Worm (Caenorhabditis elegans) whole organism, L3 larva: ENCODE measurements around the gene srx-114.
A peak's percentile ranks its signal among the peaks of the same experiment; 100 is the strongest.

Experiments used
- R02D3.7 ChIP-seq: fragments of 150-350 bp; optimal IDR thresholded peaks from 2 replicates; lab custom pipeline; 2014; ENCODE audit warnings: missing biosample characterization, missing genetic modification characterization
- aly-2 ChIP-seq: fragments of 150-350 bp; optimal IDR thresholded peaks from 2 replicates; lab custom pipeline; 2014; ENCODE audit warnings: missing biosample characterization, missing genetic modification characterization
- ama-1 ChIP-seq: fragments of 150-350 bp; optimal IDR thresholded peaks from 2 replicates; lab custom pipeline; 2018
- ceh-16 ChIP-seq: sonication (generic microtip); optimal IDR thresholded peaks from 2 replicates; lab custom pipeline; 2017; ENCODE audit warnings: missing biosample characterization, missing genetic modification characterization
- ceh-28 ChIP-seq: fragments of 150-350 bp; optimal IDR thresholded peaks from 2 replicates; lab custom pipeline; 2014; ENCODE audit warnings: missing biosample characterization, missing genetic modification reagents, missing genetic modification characterization
- ceh-82 ChIP-seq: fragments of 150-350 bp; optimal IDR thresholded peaks from 2 replicates; lab custom pipeline; 2014; ENCODE audit warnings: missing biosample characterization, missing genetic modification characterization
- daf-12 ChIP-seq: fragments of 150-350 bp; optimal IDR thresholded peaks from 2 replicates; lab custom pipeline; 2014; ENCODE audit warnings: missing biosample characterization, missing genetic modification reagents, missing genetic modification characterization
- elt-2 ChIP-seq: sonication (generic microtip); optimal IDR thresholded peaks from 2 replicates; lab custom pipeline; 2016; ENCODE audit warnings: missing genetic modification reagents, mild to moderate bottlenecking, missing genetic modification characterization, missing compliant biosample characterization
- elt-3 ChIP-seq, 3 experiments: fragments of 150-350 bp in 1 of 3; sonication (generic microtip) in 2 of 3; optimal IDR thresholded peaks; 2 replicates in 2 of 3; 4 replicates in 1 of 3; lab custom pipeline; 2014 to 2017; ENCODE audit warnings: missing biosample characterization in 3 of 3, missing genetic modification characterization in 3 of 3
- fos-1 ChIP-seq: fragments of 150-350 bp; optimal IDR thresholded peaks from 2 replicates; lab custom pipeline; 2014; ENCODE audit warnings: missing biosample characterization, missing genetic modification characterization
- hmg-11 ChIP-seq: sonication (generic microtip); optimal IDR thresholded peaks from 2 replicates; lab custom pipeline; 2016; ENCODE audit warnings: missing genetic modification characterization, missing compliant biosample characterization
- lin-15B ChIP-seq: fragments of 150-350 bp; optimal IDR thresholded peaks from 2 replicates; lab custom pipeline; 2014; ENCODE audit warnings: missing biosample characterization, missing genetic modification characterization
- lin-39 ChIP-seq: fragments of 150-350 bp; optimal IDR thresholded peaks from 2 replicates; lab custom pipeline; 2018; ENCODE audit warnings: missing biosample characterization, missing genetic modification reagents, missing genetic modification characterization
- mdl-1 ChIP-seq: fragments of 150-350 bp; optimal IDR thresholded peaks from 2 replicates; lab custom pipeline; 2014; ENCODE audit warnings: missing biosample characterization, missing genetic modification characterization
- mml-1 ChIP-seq: fragments of 150-350 bp; sonication (generic microtip); optimal IDR thresholded peaks from 3 replicates; lab custom pipeline; 2014; ENCODE audit warnings: missing biosample characterization, missing genetic modification characterization
- nfya-1 ChIP-seq: sonication (generic microtip); optimal IDR thresholded peaks from 2 replicates; lab custom pipeline; 2017; ENCODE audit warnings: missing genetic modification characterization, mild to moderate bottlenecking, missing compliant biosample characterization, antibody characterized with exemption, moderate library complexity; ENCODE audit not compliant: insufficient read depth
- nhr-12 ChIP-seq: fragments of 150-350 bp; optimal IDR thresholded peaks from 2 replicates; lab custom pipeline; 2014; ENCODE audit warnings: missing biosample characterization, missing genetic modification characterization
- nhr-23 ChIP-seq: fragments of 150-350 bp; optimal IDR thresholded peaks from 2 replicates; lab custom pipeline; 2014; ENCODE audit warnings: missing biosample characterization, missing genetic modification reagents, missing genetic modification characterization
- nhr-25 ChIP-seq: sonication (generic microtip); optimal IDR thresholded peaks from 2 replicates; lab custom pipeline; 2017; ENCODE audit warnings: missing biosample characterization, missing genetic modification characterization
- nhr-28 ChIP-seq: fragments of 150-350 bp; optimal IDR thresholded peaks from 2 replicates; lab custom pipeline; 2014; ENCODE audit warnings: missing biosample characterization, missing genetic modification characterization
- nhr-43 ChIP-seq: sonication (generic microtip); optimal IDR thresholded peaks from 2 replicates; lab custom pipeline; 2016; ENCODE audit warnings: mild to moderate bottlenecking, missing genetic modification characterization, missing compliant biosample characterization; ENCODE audit not compliant: poor library complexity, severe bottlenecking
- nhr-67 ChIP-seq: fragments of 150-350 bp; optimal IDR thresholded peaks from 2 replicates; lab custom pipeline; 2014; ENCODE audit warnings: missing biosample characterization, missing genetic modification characterization
- nhr-77 ChIP-seq: fragments of 150-350 bp; optimal IDR thresholded peaks from 2 replicates; lab custom pipeline; 2014; ENCODE audit warnings: missing biosample characterization, missing genetic modification characterization
- pha-4 ChIP-seq: fragments of 150-350 bp; optimal IDR thresholded peaks from 2 replicates; lab custom pipeline; 2014; ENCODE audit warnings: missing biosample characterization, missing genetic modification reagents, missing genetic modification characterization
- sea-2 ChIP-seq: fragments of 150-350 bp; sonication (generic microtip); optimal IDR thresholded peaks from 4 replicates; lab custom pipeline; 2014; ENCODE audit warnings: missing biosample characterization, missing genetic modification reagents, missing genetic modification characterization
- skn-1 ChIP-seq: fragments of 150-350 bp; optimal IDR thresholded peaks from 2 replicates; lab custom pipeline; 2014; ENCODE audit warnings: missing biosample characterization, missing genetic modification characterization
- snpc-4 ChIP-seq: fragments of 150-350 bp; optimal IDR thresholded peaks from 2 replicates; lab custom pipeline; 2014; ENCODE audit warnings: missing biosample characterization, missing genetic modification characterization
- tbx-2 ChIP-seq: sonication (generic microtip); optimal IDR thresholded peaks from 2 replicates; lab custom pipeline; 2016; ENCODE audit warnings: mild to moderate bottlenecking, missing genetic modification characterization, missing compliant biosample characterization
- unc-62 ChIP-seq: fragments of 150-350 bp; sonication (generic microtip); optimal IDR thresholded peaks from 4 replicates; lab custom pipeline; 2014; ENCODE audit warnings: missing biosample characterization, missing genetic modification reagents, missing genetic modification characterization
- ztf-11 ChIP-seq: fragments of 150-350 bp; optimal IDR thresholded peaks from 2 replicates; lab custom pipeline; 2014; ENCODE audit warnings: missing biosample characterization, missing genetic modification characterization
- ztf-4 ChIP-seq: fragments of 150-350 bp; optimal IDR thresholded peaks from 2 replicates; lab custom pipeline; 2014; ENCODE audit warnings: missing biosample characterization, missing genetic modification characterization

Gene srx-114

DNA sequence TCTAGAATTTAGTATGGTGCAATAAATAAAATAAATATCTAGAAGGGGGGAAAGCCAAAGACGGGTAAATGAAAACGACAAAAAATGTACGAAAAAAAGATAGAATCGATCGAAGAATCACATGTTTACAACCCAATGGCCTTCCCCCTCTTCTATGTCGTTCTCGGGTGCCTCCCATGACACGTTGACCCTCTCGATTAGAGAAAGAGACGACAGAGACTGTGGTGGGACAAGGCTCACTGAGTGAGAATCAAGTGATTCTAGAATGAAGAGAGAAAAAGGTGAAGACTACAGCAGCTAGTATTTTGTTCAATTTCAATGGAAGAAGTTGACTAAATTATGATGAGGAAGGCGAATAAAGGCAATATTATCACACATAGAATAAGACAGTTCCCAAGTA lies 6.9 kb downstream of the srx-114 start (continued):
- TF ChIP-seq ceh-82 (tag; lab: Kevin White, UChicago) = no peak
- TF ChIP-seq skn-1 (tag; lab: Kevin White, UChicago) = no peak
- TF ChIP-seq pha-4 (tag; lab: Kevin White, UChicago) = peak; percentile 85
- TF ChIP-seq daf-12 (tag; lab: Kevin White, UChicago) = no peak
- TF ChIP-seq unc-62 (GFP tag; lab: Kevin White, UChicago) = no peak

ce11 chrII:5425633-5426032 lies 7.3 kb downstream of the srx-114 start, which contains the start of gene F07F6.8:
F07F6.8 (minus strand) TSS chrII:5425733.
- TF ChIP-seq ceh-16 (tag; lab: Kevin White, UChicago) = no peak
- TF ChIP-seq lin-39 (tag; lab: Kevin White, UChicago) = no peak
- TF ChIP-seq mdl-1 = no peak
- TF ChIP-seq elt-3 (tag; optimal IDR thresholded peaks at IDR 0.05; lab: Kevin White, UChicago) = no peak
- TF ChIP-seq skn-1 (tag; lab: Kevin White, UChicago) = no peak
- TF ChIP-seq aly-2 (tag; lab: Kevin White, UChicago) = no peak
- TF ChIP-seq hmg-11 (tag; lab: Kevin White, UChicago) = no peak
- TF ChIP-seq lin-15B (tag; lab: Kevin White, UChicago) = no peak
- no peak for TF ChIP-seq tbx-2 (tag; lab: Kevin White, UChicago)
- no peak for TF ChIP-seq sea-2 (GFP tag; lab: Kevin White, UChicago)

DNA sequence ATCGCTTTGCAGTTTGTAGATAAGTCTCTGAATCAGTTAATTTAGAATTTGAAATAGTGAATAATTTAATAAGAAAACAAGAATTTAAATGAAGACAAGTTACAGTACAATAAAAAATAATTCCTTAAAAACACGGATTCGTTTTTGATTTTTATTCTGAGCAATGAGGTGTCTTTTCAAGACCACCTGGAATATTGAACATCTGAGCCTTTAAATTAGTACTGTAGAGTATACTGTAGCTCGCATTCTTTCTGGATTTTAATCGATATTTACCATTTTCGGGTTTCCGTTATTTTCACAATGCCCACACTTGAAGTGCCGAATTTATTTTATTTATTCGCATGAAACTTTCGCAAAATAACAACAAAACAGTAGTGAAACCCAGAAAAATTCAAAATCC lies 9.1 kb downstream of the srx-114 start, which contains the start of gene F07F6.7:
Gene F07F6.7 (minus strand): TSS at position 27 of the 400 bp plus-strand sequence.
- TF ChIP-seq elt-2 (peak; percentile 6), fos-1 (tag; lab: Kevin White, UChicago) (no peak)

DNA sequence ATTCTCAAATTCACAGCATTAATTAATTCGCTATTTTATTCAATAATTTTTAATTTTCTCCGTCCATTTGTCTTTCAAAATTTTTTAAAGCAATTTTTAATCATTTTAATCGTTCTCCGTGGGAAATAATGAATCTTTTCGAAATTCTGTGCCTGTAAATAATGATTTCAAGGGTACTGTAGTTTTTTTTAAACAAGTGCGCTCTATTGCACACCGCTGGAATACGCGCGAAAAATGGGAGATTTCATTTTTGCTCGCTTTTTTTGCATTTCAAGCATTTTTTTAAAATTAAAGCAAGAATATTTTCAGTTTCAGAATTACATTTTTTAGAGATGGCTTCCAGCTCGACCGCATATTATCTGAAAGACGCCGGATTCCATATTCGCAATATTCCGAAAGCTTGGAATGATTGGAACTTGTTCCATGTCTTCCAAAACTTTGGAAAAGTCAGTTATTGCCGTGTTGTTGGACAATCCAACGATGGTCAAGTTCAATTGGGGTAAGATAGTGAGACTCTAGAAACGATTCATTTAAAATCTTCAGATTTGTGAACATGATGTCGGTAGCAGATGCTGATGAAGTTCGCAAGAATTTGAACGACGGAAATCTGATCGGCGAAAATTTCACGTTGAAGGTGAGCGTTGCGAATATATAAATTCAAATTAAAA lies 11.9 kb downstream of the srx-114 start, which contains the start of gene tofu-6:
Gene tofu-6 (plus strand): TSS at position 302 of the 668 bp plus-strand sequence.
- peak; percentile 13 for TF ChIP-seq nhr-25 (tag; lab: Kevin White, UChicago)
- TF ChIP-seq nhr-28 (tag; lab: Kevin White, UChicago) = no peak
- TF ChIP-seq lin-15B (tag; lab: Kevin White, UChicago) = no peak
- peak; percentile 71 for TF ChIP-seq pha-4 (tag; lab: Kevin White, UChicago)
- peak; percentile 45 for TF ChIP-seq nfya-1 (tag; lab: Kevin White, UChicago)
- no peak for TF ChIP-seq ztf-4
- TF ChIP-seq snpc-4 = no peak

DNA sequence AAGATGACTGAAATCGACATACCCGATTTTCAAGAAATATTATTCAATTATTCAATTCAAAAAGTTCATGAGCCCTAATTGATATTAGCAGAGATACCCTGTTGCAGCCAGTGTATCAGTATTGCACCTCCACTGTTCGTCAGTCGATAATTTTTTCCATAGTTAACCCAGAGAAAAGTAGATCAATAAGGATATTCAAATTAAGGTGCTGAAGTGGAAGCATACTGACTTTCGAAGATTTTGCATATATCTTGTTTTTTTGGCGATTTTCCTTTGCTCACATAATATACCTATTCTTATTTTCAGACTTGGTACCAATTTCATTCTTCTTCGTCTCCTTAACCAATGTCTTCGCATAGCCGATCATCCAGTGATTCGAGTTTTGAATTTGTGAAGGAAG lies 14.0 kb downstream of the srx-114 start, which contains the start of gene EEED8.15:
Gene EEED8.15 (plus strand): TSS at position 301 of the 400 bp plus-strand sequence.
- TF ChIP-seq daf-12 (tag; lab: Kevin White, UChicago) (no peak), ztf-11 (tag; lab: Kevin White, UChicago) (no peak), nhr-43 (tag; lab: Kevin White, UChicago) (no peak), nfya-1 (tag; lab: Kevin White, UChicago) (no peak), nhr-23 (tag; lab: Kevin White, UChicago) (no peak), snpc-4 (no peak), mml-1 (tag; lab: Kevin White, UChicago) (no peak), nhr-67 (no peak)

- TF ChIP-seq ztf-4 (no peak), R02D3.7 (tag; lab: Kevin White, UChicago) (no peak), nhr-77 (tag; lab: Kevin White, UChicago) (no peak), mml-1 (tag; lab: Kevin White, UChicago) (no peak), mdl-1 (no peak), lin-39 (tag; lab: Kevin White, UChicago) (no peak), ceh-82 (tag; lab: Kevin White, UChicago) (no peak), nhr-28 (tag; lab: Kevin White, UChicago) (no peak), ceh-28 (tag; lab: Kevin White, UChicago) (no peak), snpc-4 (no peak), ama-1 (no peak), nhr-12 (tag; lab: Kevin White, UChicago) (no peak)
- TF ChIP-seq, all 47 proteins: peak for 0
Observed at ce11 chrII:5418317-5418716, 14.7 kb downstream of the srx-114 start.
